Worm (Caenorhabditis elegans): ENCODE results near the gene lag-1.

lag-1 gene

ce11 chrIV:6112291-6112690 lies 17.1 kb downstream of the lag-1 start, which contains the start of gene M03D4.3:
Gene M03D4.3, minus strand, starts transcription at chrIV:6112391.
- TF ChIP-seq T26A5.8 (tag; optimal IDR thresholded peaks at IDR 0.05) (no peak), pha-4 (tag; optimal IDR thresholded peaks at IDR 0.05) (no peak), F57C9.4 (tag; optimal IDR thresholded peaks at IDR 0.05) (no peak), snpc-3.4 (tag; optimal IDR thresholded peaks at IDR 0.05) (no peak), ceh-58 (GFP tag; IDR thresholded peaks at IDR 0.05) (no peak)

ce11 chrIV:6117741-6118265 lies 22.6 kb downstream of the lag-1 start, which contains the start of gene zen-4:
Gene zen-4, plus strand, starts transcription at chrIV:6118215.
- TF ChIP-seq repo-1 (tag; optimal IDR thresholded peaks at IDR 0.05) (peak; percentile 82), snpc-1.1 (tag; optimal IDR thresholded peaks at IDR 0.05; ENCODE audit: insufficient read depth) (peak; percentile 97), Y79H2A.3 (GFP tag; conservative IDR thresholded peaks at IDR 0.05) (no peak), attf-6 (GFP tag; IDR thresholded peaks at IDR 0.05) (peak; percentile 96), F49E8.2 (tag; optimal IDR thresholded peaks at IDR 0.05; ENCODE audit: insufficient read depth) (peak; percentile 99), F10E7.11 (tag; optimal IDR thresholded peaks at IDR 0.05) (no peak), dpl-1 (GFP tag; optimal IDR thresholded peaks at IDR 0.05) (peak; percentile 61), let-607 (tag; optimal IDR thresholded peaks at IDR 0.05) (no peak), ceh-100 (GFP tag; IDR thresholded peaks at IDR 0.05) (peak; percentile 33; the same call in 1 of the 2 replicates), lsy-27 (tag; optimal IDR thresholded peaks at IDR 0.05; ENCODE audit: borderline replicate concordance, insufficient read depth) (no peak), let-526 (GFP tag; IDR thresholded peaks at IDR 0.05) (peak; percentile 69; the same call in 1 of the 2 replicates), efl-1 (GFP tag; optimal IDR thresholded peaks at IDR 0.05) (peak; percentile 70), B0019.2 (GFP tag; conservative IDR thresholded peaks at IDR 0.05) (peak; percentile 55), ztf-18 (tag; optimal IDR thresholded peaks at IDR 0.05) (peak; percentile 52), sptf-2 (GFP tag; optimal IDR thresholded peaks at IDR 0.05) (peak; percentile 20), ceh-91 (GFP tag; IDR thresholded peaks at IDR 0.05) (peak; percentile 83), snpc-1.3 (tag; optimal IDR thresholded peaks at IDR 0.05; ENCODE audit: insufficient read depth) (peak; percentile 86), Y53F4B.3 (GFP tag; IDR thresholded peaks at IDR 0.05) (peak; percentile 59; the same call in 1 of the 2 replicates), rec-8 (tag; optimal IDR thresholded peaks at IDR 0.05) (peak; percentile 30 to 72), ekl-4 (GFP tag; IDR thresholded peaks at IDR 0.05) (peak; percentile 92), lin-54 (GFP tag; optimal IDR thresholded peaks at IDR 0.05) (peak; percentile 92), nfyb-1 (GFP tag; IDR thresholded peaks at IDR 0.05) (peak; percentile 71; the same call in 1 of the 2 replicates), him-1 (tag; optimal IDR thresholded peaks at IDR 0.05) (peak; percentile 93), unc-62 (GFP tag; optimal IDR thresholded peaks at IDR 0.05) (no peak), Y95B8A.8 (GFP tag; IDR thresholded peaks at IDR 0.05) (peak; percentile 83; the same call in 1 of the 2 replicates), F57A8.1 (GFP tag; optimal IDR thresholded peaks at IDR 0.05) (no peak), F33H1.4 (GFP tag; IDR thresholded peaks at IDR 0.05) (peak; percentile 89), madf-3 (GFP tag; IDR thresholded peaks at IDR 0.05) (peak; percentile 84), hmg-20 (GFP tag; IDR thresholded peaks at IDR 0.05) (peak; percentile 84), Y53G8AR.9 (GFP tag; conservative IDR thresholded peaks at IDR 0.05) (peak; percentile 90), K11D2.4 (GFP tag; IDR thresholded peaks at IDR 0.05) (no peak), attf-3 (GFP tag; conservative IDR thresholded peaks at IDR 0.05) (peak; percentile 65; the same call in 1 of the 2 replicates), mcd-1 (GFP tag; IDR thresholded peaks at IDR 0.05) (peak; percentile 85), C17E4.6 (GFP tag; IDR thresholded peaks at IDR 0.05) (peak; percentile 90), hrde-1 (tag; optimal IDR thresholded peaks at IDR 0.05; ENCODE audit: borderline replicate concordance) (peak; percentile 77), cebp-1 (GFP tag; IDR thresholded peaks at IDR 0.05) (no peak), cebp-1 (tag; optimal IDR thresholded peaks at IDR 0.05) (peak; percentile 42), D2030.7 (GFP tag; IDR thresholded peaks at IDR 0.05) (peak; percentile 95), rcor-1 (GFP tag; IDR thresholded peaks at IDR 0.05) (peak; percentile 94), hsf-1 (GFP tag; IDR thresholded peaks at IDR 0.05) (peak; percentile 82)
